Fruit fly (Drosophila melanogaster) whole organism, adult: ENCODE results near the gene aspr.

Source experiments
- CG1620 ChIP-seq: fragments of 200-800 bp; sonication (Bioruptor generic); optimal IDR thresholded peaks from 2 replicates; lab custom pipeline; 2016; ENCODE audit warnings: missing biosample characterization, missing genetic modification characterization
- CG7101 ChIP-seq: fragments of 200-800 bp; sonication (Bioruptor generic); optimal IDR thresholded peaks from 2 replicates; lab custom pipeline; 2018; ENCODE audit warnings: missing biosample characterization, mild to moderate bottlenecking, missing genetic modification characterization, moderate library complexity
- kay ChIP-seq: fragments of 200-800 bp; sonication (Bioruptor generic); peaks from one replicate; lab custom pipeline; 2016; ENCODE audit warnings: missing biosample characterization, missing genetic modification characterization, borderline replicate concordance

DNA sequence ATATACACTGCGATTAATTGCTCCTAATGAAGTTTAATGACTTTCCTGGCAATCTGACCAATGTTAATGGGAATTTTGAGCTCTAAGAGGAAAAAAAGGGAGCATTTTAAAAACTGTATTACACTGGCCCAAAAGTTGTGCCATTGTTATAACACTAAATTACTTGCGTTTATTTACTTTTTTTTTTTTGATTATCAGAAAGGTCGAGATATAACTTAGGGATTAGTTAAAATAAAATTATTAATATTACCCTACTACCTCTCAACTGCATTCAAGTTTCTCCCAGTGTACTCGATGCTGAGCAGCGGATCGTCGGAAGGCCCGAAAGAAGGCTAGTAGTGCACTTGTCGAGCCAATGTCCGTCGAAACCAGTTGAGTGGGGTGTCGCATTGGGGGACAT, 17.4 kb upstream of the aspr start:
- TF ChIP-seq kay (GFP tag; lab: Kevin White, UChicago) (no peak), CG7101 (tag; lab: Kevin White, UChicago) (no peak), CG1620 (GFP tag; lab: Kevin White, UChicago) (no peak)
